Worm (Caenorhabditis elegans): ENCODE results near the gene nsph-1.1.

- TF ChIP-seq ceh-36 (tag; optimal IDR thresholded peaks at IDR 0.05) (no peak), tbx-11 (GFP tag; IDR thresholded peaks at IDR 0.05) (no peak), scrt-1 (GFP tag; IDR thresholded peaks at IDR 0.05) (no peak), hmbx-1 (tag; optimal IDR thresholded peaks at IDR 0.05) (no peak), hmg-4 (GFP tag; optimal IDR thresholded peaks at IDR 0.05) (no peak), pes-1 (GFP tag; IDR thresholded peaks at IDR 0.05) (no peak), B0310.2 (tag; optimal IDR thresholded peaks at IDR 0.05) (no peak), ama-1 (optimal IDR thresholded peaks at IDR 0.05) (no peak), flt-1 (GFP tag; IDR thresholded peaks at IDR 0.05) (no peak), ceh-13 (GFP tag; optimal IDR thresholded peaks at IDR 0.05) (no peak), sea-1 (GFP tag; conservative IDR thresholded peaks at IDR 0.05) (no peak)
Observed at ce11 chrII:8744555-8745448, 21.8 kb upstream of the nsph-1.1 start.

Data from whole organism, early embryonic.